Worm (Caenorhabditis elegans) whole organism, dauer: ENCODE measurements around the gene jud-4.

Experiments used
- unc-62 ChIP-seq: sonication (generic microtip); optimal IDR thresholded peaks from 2 replicates; lab custom pipeline; 2017; ENCODE audit warnings: missing biosample characterization, missing genetic modification reagents, missing genetic modification characterization

The jud-4 gene

ce11 chrX:15317146-15317545 is 33.2 kb downstream of the jud-4 start, which contains the start of gene glb-28:
TSS of gene glb-28 (minus strand) at chrX:15317246.
- no peak for TF ChIP-seq unc-62

- no peak for TF ChIP-seq unc-62
Measured at ce11 chrX:15321217-15321616, 37.3 kb downstream of the jud-4 start.

ce11 chrX:15321791-15322190 is 37.9 kb downstream of the jud-4 start:
- no peak for TF ChIP-seq unc-62

- TF ChIP-seq unc-62, result no peak
Measured at ce11 chrX:15325709-15326108, 41.8 kb downstream of the jud-4 start, which contains the start of gene Y15E3A.3. TSS of gene Y15E3A.3 (minus strand) at chrX:15325809.

- TF ChIP-seq unc-62, result no peak
Measured at ce11 chrX:15327238-15327637, 43.3 kb downstream of the jud-4 start.

- TF ChIP-seq unc-62, result no peak
Measured at ce11 chrX:15328343-15328742, 44.4 kb downstream of the jud-4 start.

- TF ChIP-seq unc-62, result no peak
Measured at ce11 chrX:15330664-15331063, 46.7 kb downstream of the jud-4 start, which contains the start of gene Y15E3A.4. TSS of gene Y15E3A.4 (plus strand) at chrX:15330964.

- no peak for TF ChIP-seq unc-62
Measured at ce11 chrX:15334897-15335296, 51.0 kb downstream of the jud-4 start.

- no peak for TF ChIP-seq unc-62
Measured at ce11 chrX:15335636-15336035, 51.7 kb downstream of the jud-4 start.
